Fruit fly (Drosophila melanogaster) whole organism, pupa: ENCODE data around the gene Vha16-2.

Experiments used
- CG10348 ChIP-seq: fragments of 200-800 bp; sonication (Bioruptor generic); IDR thresholded peaks from 2 replicates; pipeline ENCODE4 v1.3.6; 2022; ENCODE audit warnings: missing biosample characterization, missing genetic modification characterization
- CG12605 ChIP-seq: fragments of 200-800 bp; sonication (Bioruptor generic); IDR thresholded peaks from 2 replicates; pipeline ENCODE4 v1.3.6; 2022; ENCODE audit warnings: missing biosample characterization, missing genetic modification characterization
- CG15710 ChIP-seq: fragments of 200-800 bp; sonication (Bioruptor generic); optimal IDR thresholded peaks from 2 replicates; lab custom pipeline; 2018; ENCODE audit warnings: missing biosample characterization, mild to moderate bottlenecking, missing genetic modification characterization, moderate library complexity
- CG17806 ChIP-seq: fragments of 200-800 bp; sonication (Bioruptor generic); optimal IDR thresholded peaks from 2 replicates; lab custom pipeline; 2018; ENCODE audit warnings: missing biosample characterization, mild to moderate bottlenecking, missing genetic modification characterization, moderate library complexity
- CG8159 ChIP-seq: fragments of 200-800 bp; sonication (Bioruptor generic); optimal IDR thresholded peaks from 3 replicates; lab custom pipeline; 2018; ENCODE audit warnings: missing biosample characterization, mild to moderate bottlenecking, missing genetic modification characterization, moderate library complexity
- CG9948 ChIP-seq: fragments of 200-800 bp; sonication (Bioruptor generic); optimal IDR thresholded peaks from 2 replicates; lab custom pipeline; 2018; ENCODE audit warnings: missing biosample characterization, mild to moderate bottlenecking, missing genetic modification characterization, moderate library complexity
- D1 ChIP-seq: fragments of 200-800 bp; sonication (Bioruptor generic); optimal IDR thresholded peaks from 2 replicates; lab custom pipeline; 2018; ENCODE audit warnings: missing biosample characterization, mild to moderate bottlenecking, missing genetic modification characterization, moderate library complexity
- EcR ChIP-seq: fragments of 200-800 bp; sonication (Bioruptor generic); optimal IDR thresholded peaks from 3 replicates; lab custom pipeline; 2019; ENCODE audit warnings: missing biosample characterization, missing genetic modification characterization, mild to moderate bottlenecking, moderate library complexity, missing genetic modification reagents
- Pif1A ChIP-seq: fragments of 200-800 bp; sonication (Bioruptor generic); optimal IDR thresholded peaks from 3 replicates; lab custom pipeline; 2016; ENCODE audit warnings: missing biosample characterization, missing genetic modification characterization
- Pif1B ChIP-seq: fragments of 200-800 bp; sonication (Bioruptor generic); optimal IDR thresholded peaks from 3 replicates; lab custom pipeline; 2016; ENCODE audit warnings: missing biosample characterization, missing genetic modification characterization
- fd96Ca ChIP-seq: fragments of 200-800 bp; sonication (Bioruptor generic); IDR thresholded peaks from 3 replicates; pipeline ENCODE4 v1.3.6; 2022; ENCODE audit warnings: missing biosample characterization, missing genetic modification characterization
- gl ChIP-seq: fragments of 200-800 bp; sonication (Bioruptor generic); optimal IDR thresholded peaks from 2 replicates; lab custom pipeline; 2018; ENCODE audit warnings: missing biosample characterization, mild to moderate bottlenecking, missing genetic modification characterization
- rn ChIP-seq: fragments of 200-800 bp; sonication (Bioruptor generic); IDR thresholded peaks from 2 replicates; pipeline ENCODE4 v1.3.6; 2022; ENCODE audit warnings: missing biosample characterization, missing genetic modification characterization

- no peak for TF ChIP-seq CG12605 (GFP tag; lab: Robert Waterston, UW)
- TF ChIP-seq CG9948 (tag; lab: Kevin White, UChicago): peak; percentile 37
- no peak for TF ChIP-seq rn (GFP tag; lab: Robert Waterston, UW)
- TF ChIP-seq EcR (GFP tag; lab: Kevin White, UChicago): no peak
- no peak for TF ChIP-seq fd96Ca (GFP tag; lab: Robert Waterston, UW)
- TF ChIP-seq gl (tag; lab: Kevin White, UChicago): no peak
- TF ChIP-seq Pif1A: peak; percentile 6
- TF ChIP-seq Pif1B (GFP tag; lab: Kevin White, UChicago): no peak
- TF ChIP-seq D1 (tag; lab: Kevin White, UChicago): no peak
- peak; percentile 53 for TF ChIP-seq CG8159 (tag; lab: Kevin White, UChicago)
- 0 out of 2 replicates have a peak, but pooled peaks have one; percentile 36 for TF ChIP-seq CG10348 (GFP tag; lab: Robert Waterston, UW)
- peak; percentile 25 for TF ChIP-seq CG17806 (tag; lab: Kevin White, UChicago)
- peak; percentile 35 for TF ChIP-seq CG15710 (tag; lab: Kevin White, UChicago)
Observed at dm6 chr3L:11429695-11430094, 45.1 kb upstream of the Vha16-2 start.
